Worm (Caenorhabditis elegans) whole organism, early embryonic: ENCODE data around the gene clec-214.

Source experiments
- B0310.2 ChIP-seq: sonication (generic microtip); optimal IDR thresholded peaks from 2 replicates; lab custom pipeline; 2016; ENCODE audit warnings: mild to moderate bottlenecking, missing genetic modification characterization, missing compliant biosample characterization
- F13C5.2 ChIP-seq: sonication (generic microtip); optimal IDR thresholded peaks from 2 replicates; lab custom pipeline; 2017; ENCODE audit warnings: mild to moderate bottlenecking, missing genetic modification characterization, inconsistent platforms, missing compliant biosample characterization
- aly-1 ChIP-seq: sonication (generic microtip); optimal IDR thresholded peaks from 2 replicates; lab custom pipeline; 2016; ENCODE audit warnings: missing genetic modification characterization, missing compliant biosample characterization
- ama-1 ChIP-seq: fragments of 150-350 bp; optimal IDR thresholded peaks from 2 replicates; lab custom pipeline; 2014
- ceh-13 ChIP-seq: fragments of 200-800 bp; sonication (Bioruptor generic); optimal IDR thresholded peaks from 2 replicates; lab custom pipeline; 2018; ENCODE audit warnings: mild to moderate bottlenecking, missing genetic modification characterization, missing compliant biosample characterization
- ceh-36 ChIP-seq: sonication (generic microtip); optimal IDR thresholded peaks from 2 replicates; lab custom pipeline; 2016; ENCODE audit warnings: missing genetic modification characterization, inconsistent platforms, missing compliant biosample characterization
- ets-7 ChIP-seq: sonication (generic microtip); optimal IDR thresholded peaks from 2 replicates; lab custom pipeline; 2016; ENCODE audit warnings: missing genotype, missing genetic modification characterization, missing compliant biosample characterization
- flt-1 ChIP-seq: fragments of 200-800 bp; sonication (Bioruptor generic); IDR thresholded peaks from 2 replicates; pipeline ENCODE4 v1.3.6; 2022; ENCODE audit warnings: missing genetic modification characterization, missing compliant biosample characterization
- hmbx-1 ChIP-seq: sonication (generic microtip); optimal IDR thresholded peaks from 2 replicates; lab custom pipeline; 2016; ENCODE audit warnings: mild to moderate bottlenecking, missing genetic modification characterization, missing compliant biosample characterization
- hmg-4 ChIP-seq: fragments of 200-800 bp; sonication (Bioruptor generic); optimal IDR thresholded peaks from 2 replicates; lab custom pipeline; 2018; ENCODE audit warnings: mild to moderate bottlenecking, missing genetic modification characterization, missing compliant biosample characterization
- hnd-1 ChIP-seq: sonication (generic microtip); optimal IDR thresholded peaks from 2 replicates; lab custom pipeline; 2016; ENCODE audit warnings: missing genetic modification characterization, missing compliant biosample characterization
- pes-1 ChIP-seq: fragments of 200-800 bp; sonication (Bioruptor generic); IDR thresholded peaks from 2 replicates; pipeline ENCODE4 v1.3.6; 2022; ENCODE audit warnings: missing genetic modification reagents, missing genetic modification characterization, missing compliant biosample characterization
- scrt-1 ChIP-seq: fragments of 200-800 bp; sonication (Bioruptor generic); IDR thresholded peaks from 2 replicates; pipeline ENCODE4 v1.3.6; 2022; ENCODE audit warnings: missing genetic modification characterization, missing compliant biosample characterization
- sea-1 ChIP-seq: fragments of 200-800 bp; sonication (Bioruptor generic); conservative IDR thresholded peaks from 2 replicates; pipeline ENCODE4 v1.3.6; 2022; ENCODE audit warnings: missing genetic modification characterization, missing compliant biosample characterization
- tbx-11 ChIP-seq: fragments of 200-800 bp; sonication (Bioruptor generic); IDR thresholded peaks from 2 replicates; pipeline ENCODE4 v1.3.6; 2022; ENCODE audit warnings: missing genetic modification characterization, missing compliant biosample characterization
- tbx-37 ChIP-seq: fragments of 200-800 bp; sonication (Bioruptor generic); conservative IDR thresholded peaks from 2 replicates; pipeline ENCODE4 v1.3.6; 2022; ENCODE audit warnings: missing genetic modification reagents, missing genetic modification characterization, missing compliant biosample characterization
- tra-4 ChIP-seq: sonication (generic microtip); optimal IDR thresholded peaks from 2 replicates; lab custom pipeline; 2017; ENCODE audit warnings: missing genetic modification characterization, missing compliant biosample characterization

The clec-214 gene

ce11 chrV:7645454-7645853 is 35.3 kb downstream of the clec-214 start, which contains the start of gene str-47:
TSS of gene str-47 (plus strand) at chrV:7645754.
- no peak for TF ChIP-seq aly-1 (tag; lab: Kevin White, UChicago)

DNA sequence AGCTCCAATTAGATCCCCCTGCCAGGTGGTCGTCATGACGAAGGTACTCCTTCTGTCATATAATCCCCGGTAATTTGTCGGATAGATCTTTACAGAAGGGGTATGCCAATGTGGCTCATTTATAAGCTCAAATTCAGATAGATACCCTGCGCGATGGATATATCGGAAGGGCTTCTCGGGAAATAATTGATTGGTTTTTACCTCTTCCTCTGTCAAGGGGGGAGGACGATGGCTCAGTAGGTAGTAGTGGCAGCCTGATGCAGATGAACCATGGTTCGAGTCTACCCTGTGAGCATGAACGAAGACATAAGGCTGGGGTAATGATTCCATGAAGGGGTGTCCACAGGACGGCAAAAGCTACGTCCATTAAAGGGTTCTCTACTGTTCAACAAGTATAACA is 37.0 kb downstream of the clec-214 start:
- TF ChIP-seq tbx-37 = no peak
- no peak for TF ChIP-seq flt-1 (GFP tag; lab: Robert Waterston, UW)
- TF ChIP-seq tbx-11 (GFP tag; lab: Robert Waterston, UW) = no peak
- TF ChIP-seq aly-1 (tag; lab: Kevin White, UChicago) = no peak
- no peak for TF ChIP-seq tra-4
- no peak for TF ChIP-seq hmg-4 (GFP tag; lab: Kevin White, UChicago)
- no peak for TF ChIP-seq ceh-36 (tag; lab: Kevin White, UChicago)
- TF ChIP-seq scrt-1 = no peak
- TF ChIP-seq hnd-1 = no peak

DNA sequence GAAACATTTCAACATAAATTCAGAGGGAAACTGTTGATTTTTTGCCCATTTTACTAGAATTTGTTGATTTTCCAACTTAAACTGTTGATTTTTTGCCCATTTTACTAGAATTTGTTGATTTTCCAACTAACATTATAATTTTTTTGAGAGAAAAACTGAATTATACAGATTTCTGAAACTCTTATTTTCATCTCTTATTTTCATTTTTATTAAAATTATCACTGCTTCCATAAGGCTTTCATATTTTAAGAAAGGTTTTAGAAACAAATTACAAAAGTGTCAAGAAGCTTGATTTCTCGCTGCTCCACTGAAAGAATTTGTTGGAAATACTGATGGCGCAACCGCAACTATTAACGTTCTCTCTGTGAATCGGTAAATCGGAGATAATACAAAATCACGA is 39.8 kb downstream of the clec-214 start:
- no peak for TF ChIP-seq pes-1 (GFP tag; lab: Robert Waterston, UW)
- no peak for TF ChIP-seq tbx-11 (GFP tag; lab: Robert Waterston, UW)
- no peak for TF ChIP-seq ceh-36 (tag; lab: Kevin White, UChicago)
- no peak for TF ChIP-seq aly-1 (tag; lab: Kevin White, UChicago)
- TF ChIP-seq ets-7 (tag; lab: Kevin White, UChicago) = no peak
- no peak for TF ChIP-seq tbx-37

- TF ChIP-seq sea-1 (GFP tag; lab: Robert Waterston, UW) = no peak
- TF ChIP-seq B0310.2 (tag; lab: Kevin White, UChicago) = no peak
- TF ChIP-seq ets-7 (tag; lab: Kevin White, UChicago) = no peak
- TF ChIP-seq scrt-1 = no peak
- TF ChIP-seq pes-1 (GFP tag; lab: Robert Waterston, UW) = no peak
- no peak for TF ChIP-seq ceh-36 (tag; lab: Kevin White, UChicago)
- no peak for TF ChIP-seq ama-1 (lab: Kevin White, UChicago)
- no peak for TF ChIP-seq ceh-13
Observed at ce11 chrV:7651757-7652156, 41.6 kb downstream of the clec-214 start, which contains the start of gene srh-234. TSS of gene srh-234 (minus strand) at chrV:7651857.

- TF ChIP-seq tbx-37 (no peak), tra-4 (no peak), hmg-4 (GFP tag; lab: Kevin White, UChicago) (no peak), pes-1 (GFP tag; lab: Robert Waterston, UW) (no peak), tbx-11 (GFP tag; lab: Robert Waterston, UW) (no peak), scrt-1 (no peak), flt-1 (GFP tag; lab: Robert Waterston, UW) (no peak), hmbx-1 (no peak), sea-1 (GFP tag; lab: Robert Waterston, UW) (no peak), ets-7 (tag; lab: Kevin White, UChicago) (no peak), aly-1 (tag; lab: Kevin White, UChicago) (no peak), ceh-13 (no peak), B0310.2 (tag; lab: Kevin White, UChicago) (no peak), F13C5.2 (tag; lab: Kevin White, UChicago) (no peak), ama-1 (lab: Kevin White, UChicago) (no peak), ceh-36 (tag; lab: Kevin White, UChicago) (no peak)
Observed at ce11 chrV:7653567-7653966, 43.4 kb downstream of the clec-214 start, which contains the start of gene srh-200. TSS of gene srh-200 (minus strand) at chrV:7653667.
